Worm (Caenorhabditis elegans): ENCODE results near the gene K08F8.7.

DNA sequence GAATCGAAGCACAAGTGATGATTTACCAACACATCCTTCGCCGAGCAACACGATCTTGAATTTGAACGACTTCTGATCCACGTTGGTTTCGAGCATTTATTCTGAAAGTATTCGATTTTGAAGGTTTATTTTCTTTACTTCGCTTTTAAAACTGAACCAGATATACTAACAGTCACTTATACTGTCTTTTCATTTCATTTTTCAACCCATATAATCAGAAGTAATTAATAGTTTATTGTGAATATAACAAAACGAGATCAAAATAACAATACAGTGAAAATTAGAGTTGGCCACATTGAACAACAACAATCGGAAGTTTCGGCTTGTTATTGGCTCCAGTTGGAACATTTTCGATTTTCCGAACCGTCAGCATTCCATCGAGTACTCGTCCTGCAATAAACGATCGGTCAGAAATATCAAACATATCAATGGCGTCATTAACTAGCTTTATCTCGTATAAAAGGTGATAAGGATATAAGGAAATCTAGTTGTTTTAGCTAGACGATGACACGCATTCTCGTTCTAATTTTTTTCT is 40.2 kb downstream of the K08F8.7 start, which contains the start of the genes rab-21 and T01B7.13:
- TF ChIP-seq pha-4 (GFP tag; IDR thresholded peaks at IDR 0.05), result no peak
- no peak for TF ChIP-seq pha-4 (tag; optimal IDR thresholded peaks at IDR 0.05)
- TF ChIP-seq nhr-6 (tag; optimal IDR thresholded peaks at IDR 0.05), result no peak
- TF ChIP-seq egl-27 (tag; optimal IDR thresholded peaks at IDR 0.05), result no peak
- TF ChIP-seq R02D3.7 (tag; optimal IDR thresholded peaks at IDR 0.05), result no peak
- no peak for TF ChIP-seq ceh-44 (GFP tag; IDR thresholded peaks at IDR 0.05)
- no peak for TF ChIP-seq lin-1 (GFP tag; IDR thresholded peaks at IDR 0.05)
- TF ChIP-seq attf-4 (tag; optimal IDR thresholded peaks at IDR 0.05), result no peak
- no peak for TF ChIP-seq zag-1 (tag; optimal IDR thresholded peaks at IDR 0.05)
- TF ChIP-seq ZK546.5 (tag; optimal IDR thresholded peaks at IDR 0.05), result no peak
- no peak for TF ChIP-seq hlh-30 (tag; optimal IDR thresholded peaks at IDR 0.05; ENCODE audit: insufficient read depth)
- TF ChIP-seq snpc-4 (tag; optimal IDR thresholded peaks at IDR 0.05), result no peak
- TF ChIP-seq zfp-2 (tag; optimal IDR thresholded peaks at IDR 0.05), result no peak
- TF ChIP-seq unc-39 (tag; optimal IDR thresholded peaks at IDR 0.05), result no peak

Measured in whole organism, L4 larva.